Fruit fly (Drosophila melanogaster) whole organism, adult: ENCODE measurements around the gene mRpL37.

Source experiments
- CG11617 ChIP-seq: fragments of 200-800 bp; sonication (Bioruptor generic); optimal IDR thresholded peaks from 2 replicates; lab custom pipeline; 2017; ENCODE audit warnings: mild to moderate bottlenecking, missing biosample characterization, missing genetic modification reagents, missing genetic modification characterization
- CG12768 ChIP-seq: fragments of 200-800 bp; sonication (Bioruptor generic); optimal IDR thresholded peaks from 2 replicates; lab custom pipeline; 2017; ENCODE audit warnings: missing biosample characterization, missing genetic modification characterization, mild to moderate bottlenecking, moderate library complexity, missing genetic modification reagents
- CG33017 ChIP-seq: fragments of 200-800 bp; sonication (Bioruptor generic); optimal IDR thresholded peaks from 2 replicates; lab custom pipeline; 2018; ENCODE audit warnings: missing biosample characterization, mild to moderate bottlenecking, missing genetic modification characterization, moderate library complexity
- CG5204 ChIP-seq: fragments of 200-800 bp; sonication (Bioruptor generic); optimal IDR thresholded peaks from 2 replicates; lab custom pipeline; 2016; ENCODE audit warnings: missing biosample characterization, missing genetic modification characterization
- CG7045 ChIP-seq: fragments of 200-800 bp; sonication (Bioruptor generic); optimal IDR thresholded peaks from 2 replicates; lab custom pipeline; 2017; ENCODE audit warnings: missing biosample characterization, mild to moderate bottlenecking, missing genetic modification characterization
- kay ChIP-seq: fragments of 200-800 bp; sonication (Bioruptor generic); peaks from one replicate; lab custom pipeline; 2016; ENCODE audit warnings: missing biosample characterization, missing genetic modification characterization, borderline replicate concordance
- toe ChIP-seq: fragments of 200-800 bp; sonication (Bioruptor generic); optimal IDR thresholded peaks from 2 replicates; lab custom pipeline; 2016; ENCODE audit warnings: missing biosample characterization, missing genetic modification characterization

DNA sequence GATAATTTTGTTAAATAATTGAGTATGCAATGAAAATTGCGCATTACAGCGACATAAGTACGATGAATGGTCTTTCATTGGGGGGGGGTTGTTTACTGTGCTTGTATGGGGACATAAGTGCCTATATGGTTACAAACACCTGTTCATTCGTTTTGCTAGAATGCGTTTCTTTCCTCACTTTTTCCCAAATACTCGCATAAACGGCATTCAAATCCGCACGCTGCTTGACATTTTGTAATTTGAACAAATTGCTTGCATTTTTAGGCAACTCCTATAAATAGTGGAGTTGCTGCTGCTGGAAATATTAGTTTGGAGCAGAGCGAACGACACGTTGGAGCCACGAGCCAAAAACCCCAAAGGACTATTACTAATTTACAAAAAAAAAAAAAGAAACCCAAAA is 4.6 kb downstream of the mRpL37 start, which contains the start of gene Desi:
- TF ChIP-seq toe (GFP tag; lab: Kevin White, UChicago) (no peak), CG7045 (no peak), CG5204 (GFP tag; lab: Kevin White, UChicago) (no peak), CG33017 (tag; lab: Kevin White, UChicago) (no peak), kay (GFP tag; lab: Kevin White, UChicago) (no peak), CG12768 (GFP tag; lab: Kevin White, UChicago) (no peak), CG11617 (GFP tag; lab: Kevin White, UChicago) (no peak)
